Worm (Caenorhabditis elegans): Measurements from ENCODE around the gene T26C5.2.

ce11 chrII:9284358-9285170, 51.5 kb downstream of the T26C5.2 start:
- no peak for TF ChIP-seq R02D3.7 (tag; optimal IDR thresholded peaks at IDR 0.05)
- TF ChIP-seq lin-39 (tag; optimal IDR thresholded peaks at IDR 0.05) = no peak
- no peak for TF ChIP-seq ztf-11 (tag; optimal IDR thresholded peaks at IDR 0.05)
- TF ChIP-seq ces-1 (GFP tag; optimal IDR thresholded peaks at IDR 0.05) = no peak
- no peak for TF ChIP-seq ceh-28 (tag; optimal IDR thresholded peaks at IDR 0.05)
- TF ChIP-seq tag-97 (GFP tag; IDR thresholded peaks at IDR 0.05) = no peak
